Worm (Caenorhabditis elegans) whole organism, L4/young adult: ENCODE data around the gene gstk-1.

Source experiments
- W03F9.2 ChIP-seq: fragments of 150-350 bp; optimal IDR thresholded peaks from 2 replicates; lab custom pipeline; 2014; ENCODE audit warnings: missing biosample characterization, missing genetic modification characterization
- dao-5 ChIP-seq: sonication (generic microtip); optimal IDR thresholded peaks from 2 replicates; lab custom pipeline; 2016; ENCODE audit warnings: missing genotype, missing genetic modification characterization, moderate library complexity, missing compliant biosample characterization
- him-1 ChIP-seq: sonication (generic microtip); optimal IDR thresholded peaks from 2 replicates; lab custom pipeline; 2016; ENCODE audit warnings: missing genotype, missing genetic modification reagents, missing genetic modification characterization, missing compliant biosample characterization

DNA sequence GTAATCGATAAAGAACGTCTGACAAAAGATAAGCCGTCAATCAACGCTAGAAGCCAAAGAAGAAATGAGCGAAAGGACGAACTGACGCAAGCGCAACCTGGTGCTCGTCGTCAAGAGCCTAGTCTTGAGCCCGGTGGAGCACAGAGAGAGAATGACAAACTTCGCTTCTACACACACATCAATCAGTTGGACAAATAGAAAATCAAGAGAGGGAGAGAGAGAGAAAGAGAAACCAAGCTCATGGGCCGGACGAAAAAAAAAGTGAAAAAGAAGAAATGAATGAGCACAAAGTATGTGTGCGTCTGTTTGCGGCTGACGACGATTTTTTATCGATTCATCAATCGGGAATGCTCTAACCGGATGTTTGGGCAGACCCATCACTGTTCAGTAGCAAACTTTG lies 35.4 kb upstream of the gstk-1 start:
- TF ChIP-seq W03F9.2 (tag; lab: Kevin White, UChicago) (no peak), him-1 (tag; lab: Kevin White, UChicago) (no peak), dao-5 (tag; lab: Kevin White, UChicago) (no peak)
